Worm (Caenorhabditis elegans): Measurements from ENCODE around the gene gly-8.

ce11 chrIII:11624838-11625292 is at the start of gene gly-8:
- no peak for TF ChIP-seq M03D4.4 (tag; optimal IDR thresholded peaks at IDR 0.05)
- TF ChIP-seq ceh-39 (tag; optimal IDR thresholded peaks at IDR 0.05): no peak
- TF ChIP-seq ztf-11 (tag; optimal IDR thresholded peaks at IDR 0.05): no peak
- TF ChIP-seq unc-39 (tag; optimal IDR thresholded peaks at IDR 0.05): no peak
- no peak for TF ChIP-seq lsy-2 (tag; optimal IDR thresholded peaks at IDR 0.05)
- TF ChIP-seq elt-3 (tag; optimal IDR thresholded peaks at IDR 0.05): no peak
- TF ChIP-seq nhr-76 (tag; optimal IDR thresholded peaks at IDR 0.05): no peak
